Worm (Caenorhabditis elegans): ENCODE results near the gene srg-11.

Gene srg-11

DNA sequence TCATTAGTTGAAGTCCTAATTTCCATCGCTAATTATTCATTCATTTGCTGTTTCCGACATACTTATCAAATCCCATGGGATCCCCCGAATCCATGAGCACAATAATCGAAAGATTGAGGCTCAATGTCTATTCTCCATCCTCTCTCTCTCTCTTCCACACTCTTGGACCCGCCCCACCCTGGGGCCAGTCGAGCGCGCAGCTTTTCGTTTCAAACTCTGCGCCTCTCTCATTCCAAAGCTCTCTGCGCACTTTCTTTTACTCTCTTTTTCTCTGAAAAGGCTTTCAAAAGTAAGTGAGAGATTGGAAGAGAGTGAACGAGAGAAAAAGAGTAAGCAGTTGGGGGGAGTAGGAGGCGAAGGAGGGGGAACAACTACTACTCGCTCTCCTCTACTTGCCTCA, 41.9 kb downstream of the srg-11 start, which contains the start of gene acy-1:
Gene acy-1 (plus strand): TSS at position 346 of the 400 bp plus-strand sequence.
- no peak for TF ChIP-seq lin-13 (tag; optimal IDR thresholded peaks at IDR 0.05)
- TF ChIP-seq ham-2 (GFP tag; optimal IDR thresholded peaks at IDR 0.05), result peak; percentile 43
- TF ChIP-seq mls-2 (tag; optimal IDR thresholded peaks at IDR 0.05), result peak; percentile 62
- peak; percentile 69 for TF ChIP-seq mep-1 (tag; optimal IDR thresholded peaks at IDR 0.05)
- peak; percentile 67 for TF ChIP-seq nhr-237 (tag; optimal IDR thresholded peaks at IDR 0.05)
- peak; percentile 12 for TF ChIP-seq blmp-1 (tag; optimal IDR thresholded peaks at IDR 0.05)
- no peak for TF ChIP-seq nhr-28 (tag; optimal IDR thresholded peaks at IDR 0.05)
- TF ChIP-seq unc-120 (tag; optimal IDR thresholded peaks at IDR 0.05; ENCODE audit: poor library complexity, severe bottlenecking), result peak; percentile 69
- no peak for TF ChIP-seq zip-8 (tag; optimal IDR thresholded peaks at IDR 0.05)
- peak; percentile 55 for TF ChIP-seq sptf-1 (tag; optimal IDR thresholded peaks at IDR 0.05)
- no peak for TF ChIP-seq nhr-12 (tag; optimal IDR thresholded peaks at IDR 0.05)
- no peak for TF ChIP-seq lin-32 (GFP tag; optimal IDR thresholded peaks at IDR 0.05)
- peak; percentile 30 for TF ChIP-seq cnd-1 (tag; optimal IDR thresholded peaks at IDR 0.05)
- TF ChIP-seq unc-62 (GFP tag; optimal IDR thresholded peaks at IDR 0.05), result peak; percentile 33
- TF ChIP-seq nhr-76 (tag; optimal IDR thresholded peaks at IDR 0.05), result no peak
- peak; percentile 22 for TF ChIP-seq lsy-2 (tag; optimal IDR thresholded peaks at IDR 0.05)
- peak; percentile 81 for TF ChIP-seq hlh-1 (tag; optimal IDR thresholded peaks at IDR 0.05)
- TF ChIP-seq snpc-4 (tag; optimal IDR thresholded peaks at IDR 0.05), result no peak
- TF ChIP-seq ces-1 (GFP tag; optimal IDR thresholded peaks at IDR 0.05), result peak; percentile 92
- TF ChIP-seq tbx-8 (GFP tag; optimal IDR thresholded peaks at IDR 0.05), result no peak

DNA sequence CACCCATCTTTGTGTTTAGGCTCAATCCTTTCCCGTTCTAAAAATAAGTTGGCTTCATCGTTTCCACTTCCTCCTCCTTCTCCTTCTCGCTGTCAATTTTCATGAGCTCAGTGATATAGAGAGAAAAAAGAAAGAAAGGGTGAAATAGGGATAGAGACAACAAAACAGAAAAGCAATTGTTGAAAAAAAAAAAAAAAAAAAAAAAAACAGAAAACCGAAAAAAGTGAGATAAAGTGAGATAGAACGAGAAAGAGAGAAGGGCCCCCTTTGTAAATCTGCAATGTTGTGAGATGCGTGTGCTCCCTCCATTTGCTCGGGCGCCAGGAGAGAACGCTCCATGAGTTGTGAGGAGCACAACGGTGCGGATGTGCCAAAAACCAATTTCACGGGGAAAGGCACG, 44.1 kb downstream of the srg-11 start:
- TF ChIP-seq cnd-1 (tag; optimal IDR thresholded peaks at IDR 0.05) (no peak), tbx-8 (GFP tag; optimal IDR thresholded peaks at IDR 0.05) (no peak), unc-39 (tag; optimal IDR thresholded peaks at IDR 0.05) (no peak), ceh-43 (GFP tag; optimal IDR thresholded peaks at IDR 0.05) (no peak), blmp-1 (tag; optimal IDR thresholded peaks at IDR 0.05) (no peak), unc-62 (GFP tag; optimal IDR thresholded peaks at IDR 0.05) (no peak), hlh-1 (tag; optimal IDR thresholded peaks at IDR 0.05) (no peak), nhr-12 (tag; optimal IDR thresholded peaks at IDR 0.05) (no peak), mep-1 (tag; optimal IDR thresholded peaks at IDR 0.05) (no peak)
